Worm (Caenorhabditis elegans) whole organism, early embryonic: ENCODE results near the gene F14D2.11.

Source experiments
- B0310.2 ChIP-seq: sonication (generic microtip); optimal IDR thresholded peaks from 2 replicates; lab custom pipeline; 2016; ENCODE audit warnings: mild to moderate bottlenecking, missing genetic modification characterization, missing compliant biosample characterization
- F13C5.2 ChIP-seq: sonication (generic microtip); optimal IDR thresholded peaks from 2 replicates; lab custom pipeline; 2017; ENCODE audit warnings: mild to moderate bottlenecking, missing genetic modification characterization, inconsistent platforms, missing compliant biosample characterization
- aly-1 ChIP-seq: sonication (generic microtip); optimal IDR thresholded peaks from 2 replicates; lab custom pipeline; 2016; ENCODE audit warnings: missing genetic modification characterization, missing compliant biosample characterization
- ama-1 ChIP-seq: fragments of 150-350 bp; optimal IDR thresholded peaks from 2 replicates; lab custom pipeline; 2014
- ceh-13 ChIP-seq: fragments of 200-800 bp; sonication (Bioruptor generic); optimal IDR thresholded peaks from 2 replicates; lab custom pipeline; 2018; ENCODE audit warnings: mild to moderate bottlenecking, missing genetic modification characterization, missing compliant biosample characterization
- ceh-36 ChIP-seq: sonication (generic microtip); optimal IDR thresholded peaks from 2 replicates; lab custom pipeline; 2016; ENCODE audit warnings: missing genetic modification characterization, inconsistent platforms, missing compliant biosample characterization
- ets-7 ChIP-seq: sonication (generic microtip); optimal IDR thresholded peaks from 2 replicates; lab custom pipeline; 2016; ENCODE audit warnings: missing genotype, missing genetic modification characterization, missing compliant biosample characterization
- flt-1 ChIP-seq: fragments of 200-800 bp; sonication (Bioruptor generic); IDR thresholded peaks from 2 replicates; pipeline ENCODE4 v1.3.6; 2022; ENCODE audit warnings: missing genetic modification characterization, missing compliant biosample characterization
- hmbx-1 ChIP-seq: sonication (generic microtip); optimal IDR thresholded peaks from 2 replicates; lab custom pipeline; 2016; ENCODE audit warnings: mild to moderate bottlenecking, missing genetic modification characterization, missing compliant biosample characterization
- hmg-4 ChIP-seq: fragments of 200-800 bp; sonication (Bioruptor generic); optimal IDR thresholded peaks from 2 replicates; lab custom pipeline; 2018; ENCODE audit warnings: mild to moderate bottlenecking, missing genetic modification characterization, missing compliant biosample characterization
- hnd-1 ChIP-seq: sonication (generic microtip); optimal IDR thresholded peaks from 2 replicates; lab custom pipeline; 2016; ENCODE audit warnings: missing genetic modification characterization, missing compliant biosample characterization
- pes-1 ChIP-seq: fragments of 200-800 bp; sonication (Bioruptor generic); IDR thresholded peaks from 2 replicates; pipeline ENCODE4 v1.3.6; 2022; ENCODE audit warnings: missing genetic modification reagents, missing genetic modification characterization, missing compliant biosample characterization
- scrt-1 ChIP-seq: fragments of 200-800 bp; sonication (Bioruptor generic); IDR thresholded peaks from 2 replicates; pipeline ENCODE4 v1.3.6; 2022; ENCODE audit warnings: missing genetic modification characterization, missing compliant biosample characterization
- sea-1 ChIP-seq: fragments of 200-800 bp; sonication (Bioruptor generic); conservative IDR thresholded peaks from 2 replicates; pipeline ENCODE4 v1.3.6; 2022; ENCODE audit warnings: missing genetic modification characterization, missing compliant biosample characterization
- tbx-11 ChIP-seq: fragments of 200-800 bp; sonication (Bioruptor generic); IDR thresholded peaks from 2 replicates; pipeline ENCODE4 v1.3.6; 2022; ENCODE audit warnings: missing genetic modification characterization, missing compliant biosample characterization
- tbx-37 ChIP-seq: fragments of 200-800 bp; sonication (Bioruptor generic); conservative IDR thresholded peaks from 2 replicates; pipeline ENCODE4 v1.3.6; 2022; ENCODE audit warnings: missing genetic modification reagents, missing genetic modification characterization, missing compliant biosample characterization
- tra-4 ChIP-seq: sonication (generic microtip); optimal IDR thresholded peaks from 2 replicates; lab custom pipeline; 2017; ENCODE audit warnings: missing genetic modification characterization, missing compliant biosample characterization

The F14D2.11 gene

ce11 chrII:3313442-3313841 is 28.4 kb downstream of the F14D2.11 start, which contains the start of gene F39E9.6:
TSS of gene F39E9.6 (minus strand) at chrII:3313542.
- TF ChIP-seq hnd-1 (tag; lab: Kevin White, UChicago) (no peak), scrt-1 (GFP tag; lab: Robert Waterston, UW) (no peak), F13C5.2 (tag; lab: Kevin White, UChicago) (no peak), sea-1 (GFP tag; lab: Robert Waterston, UW) (no peak), ets-7 (tag; lab: Kevin White, UChicago) (no peak), ceh-13 (GFP tag; lab: Kevin White, UChicago) (no peak)

- TF ChIP-seq scrt-1 (GFP tag; lab: Robert Waterston, UW) (no peak), tbx-37 (no peak), aly-1 (no peak), ets-7 (tag; lab: Kevin White, UChicago) (no peak), flt-1 (GFP tag; lab: Robert Waterston, UW) (no peak), hmbx-1 (tag; lab: Kevin White, UChicago) (no peak), tbx-11 (GFP tag; lab: Robert Waterston, UW) (no peak), F13C5.2 (tag; lab: Kevin White, UChicago) (no peak), sea-1 (GFP tag; lab: Robert Waterston, UW) (no peak), tra-4 (tag; lab: Kevin White, UChicago) (no peak), hnd-1 (tag; lab: Kevin White, UChicago) (no peak), pes-1 (no peak), ceh-13 (GFP tag; lab: Kevin White, UChicago) (no peak), ceh-36 (tag; lab: Kevin White, UChicago) (no peak), hmg-4 (no peak), ama-1 (lab: Kevin White, UChicago) (no peak)
Measured at ce11 chrII:3310957-3311657, 30.8 kb downstream of the F14D2.11 start.

ce11 chrII:3309963-3310362 is 31.9 kb downstream of the F14D2.11 start:
- TF ChIP-seq tbx-37, result peak; percentile 35; the same call in 1 of the 2 replicates

- TF ChIP-seq hnd-1 (tag; lab: Kevin White, UChicago) (no peak), ceh-13 (GFP tag; lab: Kevin White, UChicago) (no peak), pes-1 (no peak), hmbx-1 (tag; lab: Kevin White, UChicago) (no peak), scrt-1 (GFP tag; lab: Robert Waterston, UW) (no peak), flt-1 (GFP tag; lab: Robert Waterston, UW) (no peak), tra-4 (tag; lab: Kevin White, UChicago) (no peak), tbx-37 (no peak), aly-1 (no peak), tbx-11 (GFP tag; lab: Robert Waterston, UW) (no peak), ets-7 (tag; lab: Kevin White, UChicago) (no peak), ceh-36 (tag; lab: Kevin White, UChicago) (no peak), B0310.2 (no peak), hmg-4 (no peak), ama-1 (lab: Kevin White, UChicago) (no peak), F13C5.2 (tag; lab: Kevin White, UChicago) (no peak), sea-1 (GFP tag; lab: Robert Waterston, UW) (no peak)
Measured at ce11 chrII:3303582-3303981, 38.3 kb downstream of the F14D2.11 start.

- no peak for TF ChIP-seq hmg-4
- TF ChIP-seq tra-4 (tag; lab: Kevin White, UChicago), result no peak
- TF ChIP-seq flt-1 (GFP tag; lab: Robert Waterston, UW), result no peak
- no peak for TF ChIP-seq pes-1
- TF ChIP-seq F13C5.2 (tag; lab: Kevin White, UChicago), result no peak
- no peak for TF ChIP-seq hmbx-1 (tag; lab: Kevin White, UChicago)
- no peak for TF ChIP-seq scrt-1 (GFP tag; lab: Robert Waterston, UW)
- no peak for TF ChIP-seq ceh-13 (GFP tag; lab: Kevin White, UChicago)
- no peak for TF ChIP-seq tbx-11 (GFP tag; lab: Robert Waterston, UW)
- TF ChIP-seq ets-7 (tag; lab: Kevin White, UChicago), result no peak
- no peak for TF ChIP-seq hnd-1 (tag; lab: Kevin White, UChicago)
- no peak for TF ChIP-seq aly-1
- no peak for TF ChIP-seq sea-1 (GFP tag; lab: Robert Waterston, UW)
- TF ChIP-seq tbx-37, result no peak
- no peak for TF ChIP-seq B0310.2
Measured at ce11 chrII:3299457-3299856, 42.4 kb downstream of the F14D2.11 start, which contains the start of gene btb-22. TSS of gene btb-22 (plus strand) at chrII:3299757.

- TF ChIP-seq hmg-4 (no peak), sea-1 (GFP tag; lab: Robert Waterston, UW) (no peak), hmbx-1 (tag; lab: Kevin White, UChicago) (no peak), scrt-1 (GFP tag; lab: Robert Waterston, UW) (no peak), ceh-36 (tag; lab: Kevin White, UChicago) (no peak)
Measured at ce11 chrII:3297914-3298313, 44.0 kb downstream of the F14D2.11 start, which contains the start of gene btb-18. TSS of gene btb-18 (plus strand) at chrII:3298214.

- TF ChIP-seq ama-1 (lab: Kevin White, UChicago), result no peak
- no peak for TF ChIP-seq pes-1
- TF ChIP-seq sea-1 (GFP tag; lab: Robert Waterston, UW), result no peak
- TF ChIP-seq ceh-13 (GFP tag; lab: Kevin White, UChicago), result no peak
Measured at ce11 chrII:3296644-3297043, 45.2 kb downstream of the F14D2.11 start, which contains the start of gene btb-16. TSS of gene btb-16 (plus strand) at chrII:3296883.

- TF ChIP-seq hnd-1 (tag; lab: Kevin White, UChicago) (no peak), ets-7 (tag; lab: Kevin White, UChicago) (no peak), hmbx-1 (tag; lab: Kevin White, UChicago) (no peak), ama-1 (lab: Kevin White, UChicago) (no peak)
Measured at ce11 chrII:3295193-3295592, 46.7 kb downstream of the F14D2.11 start, which contains the start of gene btb-17. TSS of gene btb-17 (plus strand) at chrII:3295405.
